Worm (Caenorhabditis elegans) whole organism, midembryonic: Measurements from ENCODE around the gene vha-8.

Experiments used
- T22C8.4 ChIP-seq: fragments of 200-800 bp; sonication (Bioruptor generic); IDR thresholded peaks from 2 replicates; pipeline ENCODE4 v1.3.6; 2022; ENCODE audit warnings: missing genetic modification characterization, missing compliant biosample characterization
- cog-1 ChIP-seq: sonication (generic microtip); optimal IDR thresholded peaks from 2 replicates; lab custom pipeline; 2016; ENCODE audit warnings: missing genetic modification characterization, missing compliant biosample characterization
- flt-1 ChIP-seq: fragments of 200-800 bp; sonication (Bioruptor generic); IDR thresholded peaks from 2 replicates; pipeline ENCODE4 v1.3.6; 2022; ENCODE audit warnings: missing genetic modification characterization, missing compliant biosample characterization
- klf-2 ChIP-seq: fragments of 200-800 bp; sonication (Bioruptor generic); conservative IDR thresholded peaks from 2 replicates; pipeline ENCODE4 v1.3.6; 2022; ENCODE audit warnings: missing genetic modification reagents, missing genetic modification characterization, missing compliant biosample characterization
- ref-1 ChIP-seq: fragments of 200-800 bp; sonication (Bioruptor generic); conservative IDR thresholded peaks from 2 replicates; pipeline ENCODE4 v1.3.6; 2022; ENCODE audit warnings: missing genetic modification reagents, missing genetic modification characterization, missing compliant biosample characterization
- tab-1 ChIP-seq: fragments of 200-800 bp; sonication (Bioruptor generic); IDR thresholded peaks from 2 replicates; pipeline ENCODE4 v1.3.6; 2022; ENCODE audit warnings: missing genetic modification characterization, missing compliant biosample characterization
- ztf-23 ChIP-seq: fragments of 200-800 bp; sonication (Bioruptor generic); IDR thresholded peaks from 2 replicates; pipeline ENCODE4 v1.3.6; 2022; ENCODE audit warnings: missing genetic modification reagents, missing genetic modification characterization, missing compliant biosample characterization
- ztf-29 ChIP-seq: fragments of 200-800 bp; sonication (Bioruptor generic); IDR thresholded peaks from 2 replicates; pipeline ENCODE4 v1.3.6; 2022; ENCODE audit warnings: missing genetic modification reagents, missing genetic modification characterization, missing compliant biosample characterization

ce11 chrIV:6793310-6793966, 2.6 kb downstream of the vha-8 start:
- no peak for TF ChIP-seq flt-1 (GFP tag; lab: Robert Waterston, UW)
- TF ChIP-seq cog-1 (tag; lab: Kevin White, UChicago): no peak
- TF ChIP-seq tab-1 (GFP tag; lab: Robert Waterston, UW): no peak
- TF ChIP-seq klf-2 (GFP tag; lab: Robert Waterston, UW): no peak
- TF ChIP-seq T22C8.4: no peak
- no peak for TF ChIP-seq ztf-29 (GFP tag; lab: Robert Waterston, UW)
- no peak for TF ChIP-seq ref-1 (GFP tag; lab: Robert Waterston, UW)
- no peak for TF ChIP-seq ztf-23 (GFP tag; lab: Robert Waterston, UW)
